Fruit fly (Drosophila melanogaster): ENCODE measurements around the gene mew.

mew gene

dm6 chrX:13276713-13277112 lies 18.4 kb upstream of the mew start (continued):
- no peak for TF ChIP-seq CG1529 (GFP tag; optimal IDR thresholded peaks at IDR 0.05)
- peak; percentile 16; the same call in 1 of the 2 replicates for TF ChIP-seq CG8765 (GFP tag; IDR thresholded peaks at IDR 0.05)
- TF ChIP-seq CG10543 (GFP tag; optimal IDR thresholded peaks at IDR 0.05), result peak; percentile 62
- TF ChIP-seq CG6272 (GFP tag; IDR thresholded peaks at IDR 0.05), result no peak
- no peak for TF ChIP-seq zen2 (GFP tag; IDR thresholded peaks at IDR 0.05; ENCODE audit: partially characterized antibody)
- no peak for TF ChIP-seq psq (GFP tag; optimal IDR thresholded peaks at IDR 0.05)
- peak; percentile 78 for TF ChIP-seq gsb (GFP tag; IDR thresholded peaks at IDR 0.05)
- peak; percentile 72 for TF ChIP-seq CG12155 (GFP tag; optimal IDR thresholded peaks at IDR 0.05)
- TF ChIP-seq Rx (GFP tag; IDR thresholded peaks at IDR 0.05), result 0 out of 2 replicates have a peak, but pooled peaks have one; percentile 19
- TF ChIP-seq lab (GFP tag; optimal IDR thresholded peaks at IDR 0.05), result peak; percentile 92
- TF ChIP-seq CG17359 (tag; optimal IDR thresholded peaks at IDR 0.05), result peak; percentile 77
- peak; percentile 67 for TF ChIP-seq CG9437 (GFP tag; optimal IDR thresholded peaks at IDR 0.05)
- TF ChIP-seq lola (GFP tag; optimal IDR thresholded peaks at IDR 0.05), result peak in 1 of 3 experiments; percentile 40
- TF ChIP-seq Nf-YC (tag; optimal IDR thresholded peaks at IDR 0.05), result peak; percentile 56
- TF ChIP-seq CG11723 (GFP tag; optimal IDR thresholded peaks at IDR 0.05), result no peak
- TF ChIP-seq CG33213 (GFP tag; optimal IDR thresholded peaks at IDR 0.05), result no peak
- TF ChIP-seq NFAT (GFP tag; IDR thresholded peaks at IDR 0.05), result peak; percentile 60; the same call in 1 of the 2 replicates
- TF ChIP-seq CG7928 (GFP tag; optimal IDR thresholded peaks at IDR 0.05), result no peak
- peak; percentile 52; the same call in 1 of the 2 replicates for TF ChIP-seq CG9215 (GFP tag; IDR thresholded peaks at IDR 0.05)
- TF ChIP-seq ham (GFP tag; IDR thresholded peaks at IDR 0.05), result peak; percentile 47; the same call in 1 of the 2 replicates
- peak; percentile 84 for TF ChIP-seq lmd (GFP tag; IDR thresholded peaks at IDR 0.05)
- TF ChIP-seq esg (GFP tag; conservative IDR thresholded peaks at IDR 0.05), result peak; percentile 71
- peak; percentile 22 for TF ChIP-seq CG10462 (GFP tag; optimal IDR thresholded peaks at IDR 0.05)
- peak; percentile 90 for TF ChIP-seq row (GFP tag; IDR thresholded peaks at IDR 0.05)
- peak; percentile 79 for TF ChIP-seq Oli (tag; optimal IDR thresholded peaks at IDR 0.05)
- no peak for TF ChIP-seq CG14965 (GFP tag; optimal IDR thresholded peaks at IDR 0.05; ENCODE audit: borderline replicate concordance)
- no peak for TF ChIP-seq Bdp1 (GFP tag; optimal IDR thresholded peaks at IDR 0.05)
- no peak for TF ChIP-seq CG10431 (GFP tag; optimal IDR thresholded peaks at IDR 0.05)
- no peak for TF ChIP-seq CG13287 (GFP tag; IDR thresholded peaks at IDR 0.05; ENCODE audit: partially characterized antibody)
- TF ChIP-seq CG4282 (GFP tag; optimal IDR thresholded peaks at IDR 0.05), result no peak
- no peak for TF ChIP-seq slp2 (GFP tag; optimal IDR thresholded peaks at IDR 0.05)
- no peak for TF ChIP-seq kni (GFP tag; optimal IDR thresholded peaks at IDR 0.05)
- peak; percentile 40 for TF ChIP-seq dmrt11E (tag; optimal IDR thresholded peaks at IDR 0.05)
- peak; percentile 87 for TF ChIP-seq CG7839 (tag; optimal IDR thresholded peaks at IDR 0.05)
- no peak for TF ChIP-seq hb (GFP tag; IDR thresholded peaks at IDR 0.05; ENCODE audit: partially characterized antibody)
- TF ChIP-seq ewg (GFP tag; optimal IDR thresholded peaks at IDR 0.05), result peak; percentile 24
- no peak for TF ChIP-seq CG10959 (GFP tag; IDR thresholded peaks at IDR 0.05)
- TF ChIP-seq NK7.1 (GFP tag; optimal IDR thresholded peaks at IDR 0.05), result no peak
- TF ChIP-seq jumu (GFP tag; optimal IDR thresholded peaks at IDR 0.05), result no peak
- peak; percentile 63 for TF ChIP-seq CG12219 (GFP tag; optimal IDR thresholded peaks at IDR 0.05)
- no peak for TF ChIP-seq CG18011 (GFP tag; optimal IDR thresholded peaks at IDR 0.05)
- TF ChIP-seq nerfin-2 (GFP tag; IDR thresholded peaks at IDR 0.05; ENCODE audit: partially characterized antibody), result no peak
- TF ChIP-seq scrt (GFP tag; optimal IDR thresholded peaks at IDR 0.05), result peak; percentile 74
- no peak for TF ChIP-seq CG31388 (GFP tag; optimal IDR thresholded peaks at IDR 0.05)
- peak; percentile 28 for TF ChIP-seq salm (tag; optimal IDR thresholded peaks at IDR 0.05)
- TF ChIP-seq CG34376 (GFP tag; optimal IDR thresholded peaks at IDR 0.05), result peak; percentile 29
- peak; percentile 50 for TF ChIP-seq CG11085 (GFP tag; IDR thresholded peaks at IDR 0.05)
